Worm (Caenorhabditis elegans): Measurements from ENCODE around the gene ugt-3.

DNA sequence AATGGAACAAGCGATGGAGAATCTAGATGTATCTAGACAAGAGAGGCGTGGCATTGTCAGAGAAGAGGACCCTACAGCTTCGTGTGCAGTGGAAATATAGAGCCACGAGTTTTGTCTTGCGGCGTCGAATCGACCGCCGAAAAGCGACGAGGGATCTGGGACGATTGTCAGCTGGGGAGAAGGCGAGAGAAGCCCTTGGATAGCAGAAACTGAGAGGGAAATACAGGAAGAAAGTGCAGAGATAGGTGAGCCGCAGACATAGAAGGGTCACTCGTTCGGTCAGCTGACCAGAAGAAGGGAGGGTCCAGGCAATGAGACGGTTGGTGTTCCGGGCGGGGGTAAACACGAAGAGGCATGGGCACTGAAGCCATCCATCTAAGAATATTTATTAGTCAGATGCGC, 14.4 kb upstream of the ugt-3 start:
- TF ChIP-seq pqm-1 (tag; optimal IDR thresholded peaks at IDR 0.05): no peak
- TF ChIP-seq nhr-84 (tag; optimal IDR thresholded peaks at IDR 0.05): no peak
- no peak for TF ChIP-seq mef-2 (tag; optimal IDR thresholded peaks at IDR 0.05)
- peak; percentile 9 for TF ChIP-seq nhr-11 (tag; optimal IDR thresholded peaks at IDR 0.05)

Data from whole organism, L1 larva.